Fruit fly (Drosophila melanogaster) whole organism, prepupa: ENCODE results near the gene CG14883.

Experiments
- CG6854 ChIP-seq: fragments of 200-800 bp; sonication (Bioruptor generic); optimal IDR thresholded peaks from 2 replicates; lab custom pipeline; 2017; ENCODE audit warnings: missing biosample characterization, mild to moderate bottlenecking, missing genetic modification characterization
- Eip78C ChIP-seq: fragments of 200-800 bp; sonication (Bioruptor generic); peaks from one replicate; lab custom pipeline; 2016; ENCODE audit warnings: missing biosample characterization, missing genetic modification characterization
- Ets21C ChIP-seq: fragments of 200-800 bp; sonication (Bioruptor generic); optimal IDR thresholded peaks from 3 replicates; lab custom pipeline; 2016; ENCODE audit warnings: missing biosample characterization, missing genetic modification characterization
- achi ChIP-seq: fragments of 200-800 bp; sonication (Bioruptor generic); optimal IDR thresholded peaks from 3 replicates; lab custom pipeline; 2016; ENCODE audit warnings: missing biosample characterization, missing genetic modification characterization
- vri ChIP-seq: fragments of 200-800 bp; sonication (Bioruptor generic); optimal IDR thresholded peaks from 3 replicates; lab custom pipeline; 2016; ENCODE audit warnings: missing biosample characterization, mild to moderate bottlenecking, missing genetic modification characterization

DNA sequence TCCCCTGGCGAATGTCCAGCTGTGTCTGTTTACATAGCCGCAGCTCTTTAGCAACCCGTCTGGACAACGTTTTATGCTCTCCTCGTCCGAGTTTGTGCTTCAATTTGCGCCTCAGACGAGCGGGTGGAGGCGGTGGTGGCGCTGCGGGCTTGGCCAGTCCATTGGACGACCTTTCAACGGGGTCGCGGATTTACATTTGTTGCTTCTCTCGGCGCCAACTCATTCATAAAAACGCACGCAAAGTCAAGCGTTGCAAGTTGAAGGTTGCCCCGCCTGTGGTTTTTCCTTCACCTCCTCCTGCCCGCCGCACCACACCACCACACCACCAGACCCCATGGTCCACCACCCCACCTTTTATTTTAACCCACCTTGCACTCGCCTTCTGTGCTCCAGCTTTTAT, 51.9 kb downstream of the CG14883 start:
- TF ChIP-seq vri (GFP tag; lab: Kevin White, UChicago), result no peak
- no peak for TF ChIP-seq Ets21C
- no peak for TF ChIP-seq achi (GFP tag; lab: Kevin White, UChicago)
- no peak for TF ChIP-seq CG6854
- no peak for TF ChIP-seq Eip78C (GFP tag; lab: Kevin White, UChicago)
